Worm (Caenorhabditis elegans) whole organism, dauer: ENCODE measurements around the gene C44B7.7.

Experiments
- unc-62 ChIP-seq: sonication (generic microtip); optimal IDR thresholded peaks from 2 replicates; lab custom pipeline; 2017; ENCODE audit warnings: missing biosample characterization, missing genetic modification reagents, missing genetic modification characterization

C44B7.7 gene

DNA sequence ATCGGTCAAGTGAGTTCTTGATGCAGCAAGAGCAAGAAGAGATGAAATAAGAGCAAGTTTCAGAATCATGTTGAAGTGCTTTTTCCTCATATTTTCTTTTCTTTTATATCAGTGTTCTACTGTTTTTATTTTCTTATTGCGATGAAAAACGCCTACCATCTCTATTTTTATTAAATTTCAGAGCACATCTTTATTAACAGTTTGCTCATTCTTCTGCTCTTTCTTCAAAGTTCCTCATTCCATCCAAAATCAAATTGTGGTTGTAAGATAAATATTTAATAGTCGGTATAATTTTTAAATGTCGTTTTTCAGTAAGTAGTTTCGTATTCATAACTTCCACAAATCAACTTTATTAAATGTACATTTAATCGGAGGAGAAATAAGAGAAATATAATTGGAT is 7.5 kb downstream of the C44B7.7 start, which contains the start of gene C44B7.5:
TSS of gene C44B7.5 (minus strand) at position 101 of the 400 bp plus-strand sequence.
- TF ChIP-seq unc-62 (GFP tag; lab: Kevin White, UChicago): no peak

DNA sequence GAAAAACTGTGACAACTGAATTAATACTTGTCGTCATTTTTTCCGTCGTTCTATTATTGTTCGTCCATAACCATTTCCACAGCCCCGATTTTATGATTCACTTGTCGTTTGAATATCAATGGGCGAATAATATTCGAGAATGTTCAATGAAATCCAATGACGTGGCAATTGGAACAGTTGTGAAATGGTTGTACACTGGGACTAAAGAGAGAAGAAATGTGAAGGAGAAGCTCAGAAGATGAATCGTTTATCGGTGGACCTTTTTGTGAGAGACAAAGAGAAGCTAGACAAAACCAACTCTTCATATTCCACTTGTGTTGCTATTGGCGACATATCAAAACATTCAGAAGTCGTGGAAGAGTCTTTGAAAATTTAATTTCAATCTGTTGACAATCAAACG is 9.2 kb downstream of the C44B7.7 start, which contains the start of gene clhm-1:
TSS of gene clhm-1 (minus strand) at position 207 of the 400 bp plus-strand sequence.
- no peak for TF ChIP-seq unc-62 (GFP tag; lab: Kevin White, UChicago)

ce11 chrII:6863652-6864051 is 16.3 kb downstream of the C44B7.7 start, which contains the start of gene aff-1:
Gene aff-1 (minus strand): TSS chrII:6863752.
- no peak for TF ChIP-seq unc-62 (GFP tag; lab: Kevin White, UChicago)

DNA sequence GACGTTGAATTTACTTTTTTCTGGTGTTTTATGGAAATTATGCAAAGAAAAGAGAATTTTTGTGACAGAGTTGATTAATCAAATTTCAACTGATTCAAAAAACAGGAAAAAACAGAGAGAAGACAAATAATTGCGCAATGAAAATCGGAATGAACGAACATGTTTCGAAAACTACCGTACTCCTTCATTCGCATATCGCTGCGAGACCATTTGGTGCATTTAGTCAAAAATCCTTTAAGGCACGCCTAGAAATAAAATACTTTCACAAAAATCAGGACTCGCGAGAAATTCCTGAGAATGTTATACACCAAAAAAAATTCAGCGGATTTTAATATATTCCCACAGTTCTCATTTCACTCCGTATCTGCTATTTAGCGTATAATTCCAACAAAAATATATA is 19.9 kb downstream of the C44B7.7 start:
- no peak for TF ChIP-seq unc-62 (GFP tag; lab: Kevin White, UChicago)

ce11 chrII:6858835-6859234 is 21.1 kb downstream of the C44B7.7 start:
- TF ChIP-seq unc-62 (GFP tag; lab: Kevin White, UChicago): no peak

ce11 chrII:6858201-6858600 is 21.8 kb downstream of the C44B7.7 start, which contains the start of gene dnj-5:
Gene dnj-5 (minus strand): TSS chrII:6858301.
- no peak for TF ChIP-seq unc-62 (GFP tag; lab: Kevin White, UChicago)

DNA sequence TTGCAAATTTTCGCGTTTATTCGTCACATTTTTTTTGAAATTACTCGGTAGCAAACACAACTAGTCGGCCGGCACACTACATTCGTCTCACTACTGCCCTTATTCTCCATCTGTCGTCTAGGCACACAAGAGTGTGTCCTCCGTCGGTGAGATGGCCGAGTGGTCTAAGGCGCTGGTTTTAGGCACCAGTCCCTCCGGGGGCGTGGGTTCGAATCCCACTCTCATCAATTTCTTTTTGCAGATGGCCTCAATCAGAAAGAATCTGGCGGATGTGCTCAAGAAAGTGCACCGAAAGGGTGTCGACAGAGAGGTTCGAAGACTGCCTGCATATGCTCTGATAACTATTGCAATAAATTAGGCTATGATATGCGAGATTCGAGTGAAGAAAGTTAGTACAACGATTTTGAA is 26.9 kb downstream of the C44B7.7 start:
- no peak for TF ChIP-seq unc-62 (GFP tag; lab: Kevin White, UChicago)

DNA sequence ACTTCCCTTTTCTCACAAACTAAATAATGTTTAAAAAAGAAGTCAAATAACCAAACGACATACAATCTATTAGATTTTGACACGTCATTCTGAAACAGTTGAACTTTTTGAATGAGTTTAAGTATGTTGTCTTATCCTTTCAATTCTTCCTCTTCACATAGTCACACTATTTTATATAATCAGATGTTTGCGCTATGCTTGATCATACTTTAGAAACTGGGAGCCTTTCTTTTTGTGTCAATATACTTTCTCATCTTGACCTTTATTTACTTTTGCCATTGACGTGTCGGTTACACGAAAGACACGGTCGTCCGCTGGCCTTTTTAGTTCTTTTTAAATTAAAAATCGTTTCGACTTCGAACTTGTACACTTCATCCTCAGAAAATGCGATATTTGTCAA is 28.0 kb downstream of the C44B7.7 start, which contains the start of gene C04A2.15:
TSS of gene C04A2.15 (plus strand) at position 299 of the 400 bp plus-strand sequence.
- TF ChIP-seq unc-62 (GFP tag; lab: Kevin White, UChicago): no peak

ce11 chrII:6849308-6849707 is 30.7 kb downstream of the C44B7.7 start:
- no peak for TF ChIP-seq unc-62 (GFP tag; lab: Kevin White, UChicago)

DNA sequence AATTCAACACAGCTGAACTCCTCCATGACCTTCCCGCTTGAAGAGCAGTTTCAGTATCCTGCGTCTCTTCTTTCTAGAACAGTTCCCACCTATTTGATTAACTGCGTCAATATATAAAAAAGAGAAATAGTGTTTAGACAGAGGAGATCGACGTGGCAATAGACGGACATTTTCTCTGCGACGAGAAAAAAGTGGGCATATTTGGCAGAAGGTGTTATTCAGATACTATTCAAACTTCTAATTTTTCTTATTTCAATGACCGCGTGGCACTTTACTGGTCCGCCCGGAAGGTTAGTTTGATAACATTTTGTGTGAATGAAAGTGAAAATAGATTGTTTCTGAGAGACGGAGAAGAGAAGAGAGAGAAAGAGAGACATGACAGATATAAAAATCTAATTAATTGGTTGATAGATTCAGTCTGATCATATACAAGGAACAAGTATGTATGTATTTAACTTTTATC is 32.0 kb downstream of the C44B7.7 start, which contains the start of gene tbc-6:
TSS of gene tbc-6 (plus strand) at position 208 of the 463 bp plus-strand sequence.
- no peak for TF ChIP-seq unc-62 (GFP tag; lab: Kevin White, UChicago)

- no peak for TF ChIP-seq unc-62 (GFP tag; lab: Kevin White, UChicago)
These were observed 33.2 kb downstream of the C44B7.7 start for ce11 chrII:6846723-6847122.

DNA sequence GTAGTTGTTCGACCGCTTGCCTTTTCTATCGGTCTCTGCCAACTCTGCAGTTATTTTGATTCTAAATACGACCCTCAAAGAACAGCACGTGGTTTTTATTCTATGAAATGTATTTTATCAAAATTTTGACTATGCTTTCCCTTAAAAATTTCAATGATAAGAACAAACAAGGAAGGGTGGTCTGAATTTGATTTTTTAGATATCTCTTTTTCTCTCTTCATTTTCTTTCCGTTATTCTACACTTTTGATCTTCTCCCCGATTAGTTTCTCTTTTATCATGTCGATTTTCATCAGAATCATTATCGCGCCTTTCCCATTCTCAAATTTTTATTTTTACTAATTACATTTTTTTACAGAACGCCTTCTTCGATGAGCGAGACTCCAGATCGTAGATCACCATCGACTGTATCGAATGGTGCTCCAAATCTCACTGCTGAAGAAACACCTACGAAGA is 34.9 kb downstream of the C44B7.7 start:
- no peak for TF ChIP-seq unc-62 (GFP tag; lab: Kevin White, UChicago)

DNA sequence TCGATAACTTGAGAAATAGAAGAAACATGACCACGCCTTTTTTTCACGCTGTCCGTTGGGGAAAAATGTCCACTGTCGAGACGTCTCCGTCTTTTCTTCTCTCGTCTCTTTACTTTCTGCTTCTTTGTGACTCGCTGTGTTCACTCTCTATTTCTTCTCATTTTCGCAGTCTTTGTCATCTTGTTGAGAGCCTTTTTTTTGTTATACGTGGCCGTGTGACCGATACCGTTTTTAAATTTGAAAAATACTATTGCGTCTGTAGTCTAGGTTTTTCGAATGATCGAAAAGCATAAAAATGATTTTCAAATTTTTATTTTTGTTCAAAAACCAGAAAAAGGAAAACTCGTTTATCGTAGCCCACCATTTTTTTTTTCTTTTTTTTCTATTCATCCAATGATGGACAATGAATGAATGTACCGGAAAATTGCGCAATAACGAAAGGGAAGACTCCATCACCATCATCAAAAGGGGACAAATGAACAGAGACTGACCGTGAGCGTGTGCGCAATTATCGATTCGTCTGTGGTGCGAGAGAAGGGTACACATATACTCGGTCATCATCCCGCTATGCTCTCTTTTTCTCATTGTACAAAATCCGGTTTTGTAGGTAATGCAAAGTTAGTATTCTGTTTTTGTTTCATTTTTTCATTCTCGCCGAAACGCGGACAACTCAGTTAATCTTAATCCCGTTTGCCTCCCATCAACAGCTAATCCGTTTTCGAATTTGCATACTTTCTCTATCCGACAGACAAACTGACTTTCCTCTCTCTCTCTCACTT is 35.6 kb downstream of the C44B7.7 start:
- no peak for TF ChIP-seq unc-62 (GFP tag; lab: Kevin White, UChicago)

ce11 chrII:6843680-6844079 is 36.3 kb downstream of the C44B7.7 start:
- TF ChIP-seq unc-62 (GFP tag; lab: Kevin White, UChicago): no peak

DNA sequence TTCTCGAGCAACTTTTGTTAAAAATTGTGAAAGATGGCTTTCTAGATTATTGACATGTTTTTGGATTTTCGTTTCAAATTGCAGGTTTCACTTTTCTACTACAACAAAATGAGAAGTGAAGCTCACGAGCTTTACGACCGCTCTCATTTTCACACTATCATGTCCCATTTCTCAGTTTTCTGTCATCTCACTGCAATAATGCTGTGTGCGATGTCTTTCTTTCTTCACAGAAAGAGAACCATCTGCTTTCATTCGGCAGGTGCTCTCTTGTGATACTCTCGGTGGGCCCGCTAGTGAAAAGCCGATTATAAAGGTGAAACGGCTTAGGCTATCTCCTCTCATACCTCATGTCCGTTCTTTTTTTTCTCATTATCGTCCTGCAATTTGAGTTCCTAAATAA is 36.8 kb downstream of the C44B7.7 start:
- no peak for TF ChIP-seq unc-62 (GFP tag; lab: Kevin White, UChicago)

ce11 chrII:6842651-6843118 is 37.3 kb downstream of the C44B7.7 start:
- TF ChIP-seq unc-62 (GFP tag; lab: Kevin White, UChicago): no peak
